Worm (Caenorhabditis elegans): ENCODE measurements around the gene F57B1.6.

DNA sequence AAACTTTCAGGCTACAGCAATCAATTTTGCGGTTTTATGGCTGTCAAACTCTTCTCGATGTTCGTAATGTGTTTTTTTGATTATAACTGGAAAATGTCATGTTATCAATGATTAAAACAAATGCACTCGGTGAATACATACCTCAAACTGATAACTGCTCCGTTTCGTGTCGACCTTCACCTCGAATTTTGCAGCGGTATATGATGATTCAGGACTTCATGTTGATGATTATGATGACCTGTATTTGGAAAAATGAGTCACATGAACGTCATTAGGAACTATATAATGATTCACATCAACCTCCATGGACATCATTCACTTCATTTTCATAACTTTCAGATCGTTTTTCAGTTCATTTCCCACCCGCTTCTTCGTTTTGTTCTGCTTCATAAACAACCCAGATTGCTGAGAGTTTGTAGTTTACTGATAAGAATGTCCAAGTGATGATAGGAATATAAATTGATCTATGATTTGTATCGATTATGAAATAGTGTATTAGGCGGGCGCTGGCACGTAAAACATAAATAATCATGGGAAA is 53.4 kb downstream of the F57B1.6 start:
- no peak for TF ChIP-seq unc-62 (GFP tag; optimal IDR thresholded peaks at IDR 0.05)
- no peak for TF ChIP-seq snpc-4 (tag; optimal IDR thresholded peaks at IDR 0.05)
- no peak for TF ChIP-seq fkh-10 (GFP tag; optimal IDR thresholded peaks at IDR 0.05)

Data from whole organism, L3 larva.